Worm (Caenorhabditis elegans) whole organism, young adult: ENCODE measurements around the gene spig-10.

ENCODE experiments used
- F49E8.2 ChIP-seq: sonication (generic microtip); optimal IDR thresholded peaks from 3 replicates; lab custom pipeline; 2017; ENCODE audit warnings: missing genetic modification characterization, mild to moderate bottlenecking, missing compliant biosample characterization, antibody characterized with exemption, moderate library complexity; ENCODE audit not compliant: insufficient read depth
- F52B5.7 ChIP-seq: sonication (generic microtip); optimal IDR thresholded peaks from 2 replicates; lab custom pipeline; 2016; ENCODE audit warnings: mild to moderate bottlenecking, missing genetic modification characterization, missing compliant biosample characterization
- ama-1 ChIP-seq, 3 experiments: fragments of 150-350 bp in 1 of 3; sonication (generic microtip) in 2 of 3; optimal IDR thresholded peaks; 2 replicates each; lab custom pipeline; 2014 to 2018; ENCODE audit warnings: missing biosample characterization in 2 of 3, missing genetic modification characterization in 2 of 3, missing genetic modification reagents in 2 of 3
- attf-5 ChIP-seq: fragments of 200-800 bp; sonication (Bioruptor generic); optimal IDR thresholded peaks from 2 replicates; lab custom pipeline; 2018; ENCODE audit warnings: mild to moderate bottlenecking, missing genetic modification characterization, missing compliant biosample characterization
- bed-2 ChIP-seq: fragments of 200-800 bp; sonication (Bioruptor generic); IDR thresholded peaks from 2 replicates; pipeline ENCODE4 v1.3.6; 2022; ENCODE audit warnings: missing genetic modification reagents, missing genetic modification characterization, missing compliant biosample characterization
- cebp-2 ChIP-seq: fragments of 200-800 bp; sonication (Bioruptor generic); IDR thresholded peaks from 2 replicates; pipeline ENCODE4 v1.3.6; 2022; ENCODE audit warnings: missing genetic modification characterization, missing compliant biosample characterization
- egl-44 ChIP-seq: fragments of 200-800 bp; sonication (Bioruptor generic); IDR thresholded peaks from 2 replicates; pipeline ENCODE4 v1.3.6; 2022; ENCODE audit warnings: missing genetic modification reagents, missing genetic modification characterization, missing compliant biosample characterization
- madf-8 ChIP-seq: fragments of 200-800 bp; sonication (Bioruptor generic); conservative IDR thresholded peaks from 2 replicates; pipeline ENCODE4 v1.3.6; 2022; ENCODE audit warnings: missing genetic modification reagents, missing genetic modification characterization, missing compliant biosample characterization
- mel-28 ChIP-seq: sonication (generic microtip); optimal IDR thresholded peaks from 2 replicates; lab custom pipeline; 2016; ENCODE audit warnings: borderline replicate concordance, mild to moderate bottlenecking, missing genetic modification characterization, missing compliant biosample characterization
- snpc-4 ChIP-seq, 5 experiments: fragments of 150-350 bp in 1 of 5; sonication (generic microtip) in 4 of 5; optimal IDR thresholded peaks; 2 replicates each; lab custom pipeline; 2014 to 2018; ENCODE audit warnings: missing genetic modification characterization in 5 of 5, missing biosample characterization in 3 of 5, antibody characterized with exemption in 2 of 5, mild to moderate bottlenecking in 2 of 5, missing compliant biosample characterization in 2 of 5, missing genotype in 2 of 5, moderate library complexity in 2 of 5, missing genetic modification reagents in 1 of 5
- ztf-3 ChIP-seq: fragments of 200-800 bp; sonication (Bioruptor generic); optimal IDR thresholded peaks from 2 replicates; lab custom pipeline; 2018; ENCODE audit warnings: mild to moderate bottlenecking, missing genetic modification characterization, missing compliant biosample characterization

DNA sequence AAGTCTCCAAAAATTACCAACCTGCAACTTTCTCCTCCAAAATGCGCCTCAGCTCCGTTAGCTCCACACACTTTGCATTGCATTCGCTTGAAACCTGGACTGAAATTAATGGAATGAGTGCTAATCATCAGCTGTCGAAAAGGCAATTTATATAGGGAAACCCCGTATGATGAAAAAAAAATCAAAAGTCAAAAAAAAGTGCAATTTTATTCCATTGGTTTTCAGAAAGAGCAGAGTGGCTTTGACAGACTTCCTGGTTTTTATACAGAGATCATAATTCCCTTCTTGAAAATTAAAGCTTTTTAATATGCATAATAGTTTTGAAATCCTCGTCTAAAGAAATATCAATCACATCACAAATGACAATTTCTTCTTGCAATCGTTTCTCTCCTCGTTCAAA, 18.4 kb upstream of the spig-10 start, which contains the start of gene nhr-139:
- no peak for TF ChIP-seq snpc-4 (GFP tag; optimal IDR thresholded peaks at IDR 0.05; lab: Kevin White, UChicago)
- no peak for TF ChIP-seq snpc-4 (tag; optimal IDR thresholded peaks at IDR 0.05; lab: Kevin White, UChicago)
- TF ChIP-seq cebp-2, result no peak
- no peak for TF ChIP-seq madf-8
- TF ChIP-seq ama-1 (optimal IDR thresholded peaks at IDR 0.05; lab: Kevin White, UChicago), result no peak
- TF ChIP-seq ama-1 (GFP tag; optimal IDR thresholded peaks at IDR 0.05; lab: Kevin White, UChicago), result no peak
- TF ChIP-seq bed-2 (GFP tag; lab: Robert Waterston, UW), result no peak
- no peak for TF ChIP-seq ztf-3
- no peak for TF ChIP-seq F52B5.7 (tag; lab: Kevin White, UChicago)
- TF ChIP-seq F49E8.2 (tag; lab: Kevin White, UChicago), result no peak
- no peak for TF ChIP-seq attf-5
- TF ChIP-seq egl-44 (GFP tag; lab: Robert Waterston, UW), result no peak
- no peak for TF ChIP-seq mel-28
